Fruit fly (Drosophila melanogaster): Measurements from ENCODE around the gene Pfdn1.

DNA sequence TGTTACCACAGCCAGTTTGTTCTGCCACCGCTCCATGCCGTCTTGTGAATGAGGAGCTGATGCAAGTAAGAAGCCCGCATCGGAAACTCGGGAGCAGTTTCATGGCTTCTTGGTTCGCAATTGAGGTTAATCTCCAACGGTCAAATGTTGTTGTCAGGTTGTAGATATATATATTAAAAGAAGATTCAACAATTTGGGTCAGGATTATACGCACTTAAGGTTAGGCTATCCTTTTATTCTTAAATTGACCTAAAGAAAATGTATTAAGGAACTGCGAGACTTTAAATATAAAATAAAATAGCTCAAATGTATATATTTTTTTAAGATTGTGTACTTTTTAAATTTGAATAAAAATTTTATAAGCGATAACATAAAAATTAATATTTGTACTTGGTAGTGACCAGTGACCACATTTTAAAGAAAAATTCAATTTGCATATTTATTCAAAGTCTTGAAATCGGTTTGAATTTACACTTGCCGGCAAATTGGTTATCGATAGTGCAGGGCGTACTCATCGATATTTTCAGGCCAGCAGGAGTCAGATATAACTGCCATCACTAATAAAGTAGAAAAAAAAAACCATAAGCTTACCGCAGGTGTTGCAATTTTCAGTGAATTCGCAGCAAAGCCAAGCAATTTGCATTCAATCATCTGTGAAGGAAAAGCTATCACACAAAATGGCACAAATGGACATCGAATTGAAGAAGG lies at the start of gene Pfdn1, which contains the start of gene CG9150:
- TF ChIP-seq sens (GFP tag): peak; percentile 71
- TF ChIP-seq CG31388 (GFP tag; optimal IDR thresholded peaks at IDR 0.05): no peak
- no peak for TF ChIP-seq dpn (GFP tag; optimal IDR thresholded peaks at IDR 0.05)
- no peak for TF ChIP-seq CG5953 (GFP tag; IDR thresholded peaks at IDR 0.05)
- TF ChIP-seq CG42726 (GFP tag; IDR thresholded peaks at IDR 0.05; ENCODE audit: partially characterized antibody): peak; percentile 69; the same call in 1 of the 2 replicates
- no peak for TF ChIP-seq fu2 (GFP tag; optimal IDR thresholded peaks at IDR 0.05)
- no peak for TF ChIP-seq fd3F (GFP tag; optimal IDR thresholded peaks at IDR 0.05)
- peak; percentile 90 for TF ChIP-seq unc-4 (GFP tag; IDR thresholded peaks at IDR 0.05; ENCODE audit: partially characterized antibody)
- no peak for TF ChIP-seq CG1832 (GFP tag; optimal IDR thresholded peaks at IDR 0.05)
- TF ChIP-seq ranshi (GFP tag; IDR thresholded peaks at IDR 0.05): no peak
- no peak for TF ChIP-seq slp2 (GFP tag; optimal IDR thresholded peaks at IDR 0.05)
- TF ChIP-seq Vsx1 (GFP tag; optimal IDR thresholded peaks at IDR 0.05): no peak
- peak; percentile 25 for TF ChIP-seq CG2120 (GFP tag; optimal IDR thresholded peaks at IDR 0.05)
- TF ChIP-seq sima (GFP tag; optimal IDR thresholded peaks at IDR 0.05): no peak

Measured in whole organism, embryonic.